Worm (Caenorhabditis elegans) whole organism, late embryonic: Measurements from ENCODE around the gene inx-8.

Source experiments
- ceh-30 ChIP-seq: fragments of 150-350 bp; optimal IDR thresholded peaks from 2 replicates; lab custom pipeline; 2014; ENCODE audit warnings: missing biosample characterization, missing genetic modification characterization
- ceh-9 ChIP-seq: sonication (generic microtip); optimal IDR thresholded peaks from 2 replicates; lab custom pipeline; 2016; ENCODE audit warnings: mild to moderate bottlenecking, missing genetic modification characterization, inconsistent platforms, missing compliant biosample characterization
- dve-1 ChIP-seq: sonication (generic microtip); optimal IDR thresholded peaks from 2 replicates; lab custom pipeline; 2017; ENCODE audit warnings: antibody characterized with exemption, mild to moderate bottlenecking, missing genetic modification characterization, missing compliant biosample characterization
- nhr-11 ChIP-seq: fragments of 150-350 bp; optimal IDR thresholded peaks from 2 replicates; lab custom pipeline; 2014; ENCODE audit warnings: missing biosample characterization, missing genetic modification characterization
- syd-9 ChIP-seq: sonication (generic microtip); optimal IDR thresholded peaks from 2 replicates; lab custom pipeline; 2016; ENCODE audit warnings: mild to moderate bottlenecking, missing genetic modification characterization, moderate library complexity, missing compliant biosample characterization

ce11 chrIV:11688018-11688417 lies 14.4 kb downstream of the inx-8 start, which contains the start of gene ZK792.5:
- no peak for TF ChIP-seq ceh-30 (tag; lab: Kevin White, UChicago)
- TF ChIP-seq ceh-9: no peak
- TF ChIP-seq syd-9 (tag; lab: Kevin White, UChicago): no peak
- TF ChIP-seq dve-1 (tag; lab: Kevin White, UChicago): no peak
- no peak for TF ChIP-seq nhr-11 (tag; lab: Kevin White, UChicago)
